Fruit fly (Drosophila melanogaster): Measurements from ENCODE around the gene knk.

- no peak for TF ChIP-seq CG10348 (GFP tag; IDR thresholded peaks at IDR 0.05)
- no peak for TF ChIP-seq CG13204 (GFP tag; optimal IDR thresholded peaks at IDR 0.05)
- no peak for TF ChIP-seq EcR (GFP tag; optimal IDR thresholded peaks at IDR 0.05)
- no peak for TF ChIP-seq CG9948 (tag; optimal IDR thresholded peaks at IDR 0.05)
- no peak for TF ChIP-seq fd96Ca (GFP tag; IDR thresholded peaks at IDR 0.05)
- TF ChIP-seq CG34367 (tag; optimal IDR thresholded peaks at IDR 0.05) = no peak
- no peak for TF ChIP-seq Ets98B (GFP tag; IDR thresholded peaks at IDR 0.05)
- no peak for TF ChIP-seq D1 (tag; optimal IDR thresholded peaks at IDR 0.05)
- TF ChIP-seq CG17806 (tag; optimal IDR thresholded peaks at IDR 0.05) = no peak
- TF ChIP-seq CG8301 (tag; optimal IDR thresholded peaks at IDR 0.05) = no peak
- no peak for TF ChIP-seq CG14655 (GFP tag; optimal IDR thresholded peaks at IDR 0.05)
Observed at dm6 chr3R:10111150-10111814, 14.2 kb downstream of the knk start.

Measured in whole organism, pupa.